Fruit fly (Drosophila melanogaster) whole organism, prepupa: ENCODE measurements around the gene arx.

Source experiments
- CG10669 ChIP-seq: fragments of 200-800 bp; sonication (Bioruptor generic); optimal IDR thresholded peaks from 3 replicates; lab custom pipeline; 2018; ENCODE audit warnings: missing biosample characterization, mild to moderate bottlenecking, missing genetic modification characterization, moderate library complexity
- CG11294 ChIP-seq: fragments of 200-800 bp; sonication (Bioruptor generic); IDR thresholded peaks from 2 replicates; pipeline ENCODE4 v1.3.6; 2022; ENCODE audit warnings: missing biosample characterization, missing genetic modification characterization
- CG11762 ChIP-seq: fragments of 200-800 bp; sonication (Bioruptor generic); optimal IDR thresholded peaks from 3 replicates; lab custom pipeline; 2016; ENCODE audit warnings: missing biosample characterization, missing genetic modification characterization; ENCODE audit not compliant: insufficient read depth
- CG11902 ChIP-seq: fragments of 200-800 bp; sonication (Bioruptor generic); optimal IDR thresholded peaks from 3 replicates; lab custom pipeline; 2016; ENCODE audit warnings: missing biosample characterization, missing genetic modification characterization
- CG15336 ChIP-seq: fragments of 200-800 bp; sonication (Bioruptor generic); IDR thresholded peaks from 2 replicates; pipeline ENCODE4 v1.3.6; 2022; ENCODE audit warnings: missing biosample characterization, missing genetic modification characterization
- CG1621 ChIP-seq: fragments of 200-800 bp; sonication (Bioruptor generic); optimal IDR thresholded peaks from 3 replicates; lab custom pipeline; 2018; ENCODE audit warnings: missing biosample characterization, mild to moderate bottlenecking, missing genetic modification characterization
- CG31627 ChIP-seq: fragments of 200-800 bp; sonication (Bioruptor generic); optimal IDR thresholded peaks from 3 replicates; lab custom pipeline; 2016; ENCODE audit warnings: missing biosample characterization, missing genetic modification characterization
- CG34406 ChIP-seq: fragments of 200-800 bp; sonication (Bioruptor generic); optimal IDR thresholded peaks from 3 replicates; lab custom pipeline; 2016; ENCODE audit warnings: missing biosample characterization, missing genetic modification characterization
- CG3919 ChIP-seq: fragments of 200-800 bp; sonication (Bioruptor generic); optimal IDR thresholded peaks from 3 replicates; lab custom pipeline; 2016; ENCODE audit warnings: missing biosample characterization, missing genetic modification characterization
- CG6163 ChIP-seq: fragments of 200-800 bp; sonication (Bioruptor generic); IDR thresholded peaks from 3 replicates; pipeline ENCODE4 v1.3.6; 2022; ENCODE audit warnings: missing biosample characterization, missing genetic modification characterization
- CG6276 ChIP-seq: fragments of 200-800 bp; sonication (Bioruptor generic); optimal IDR thresholded peaks from 2 replicates; lab custom pipeline; 2017; ENCODE audit warnings: missing biosample characterization, mild to moderate bottlenecking, missing genetic modification characterization
- CG6808 ChIP-seq: fragments of 200-800 bp; sonication (Bioruptor generic); optimal IDR thresholded peaks from 3 replicates; lab custom pipeline; 2017; ENCODE audit warnings: missing biosample characterization, missing genetic modification characterization, mild to moderate bottlenecking, moderate library complexity, missing genetic modification reagents
- CG6854 ChIP-seq: fragments of 200-800 bp; sonication (Bioruptor generic); optimal IDR thresholded peaks from 2 replicates; lab custom pipeline; 2017; ENCODE audit warnings: missing biosample characterization, mild to moderate bottlenecking, missing genetic modification characterization
- CG7368 ChIP-seq: fragments of 200-800 bp; sonication (Bioruptor generic); optimal IDR thresholded peaks from 3 replicates; lab custom pipeline; 2016; ENCODE audit warnings: missing biosample characterization, missing genetic modification characterization
- CG8119 ChIP-seq: fragments of 200-800 bp; sonication (Bioruptor generic); IDR thresholded peaks from 3 replicates; pipeline ENCODE4 v1.3.6; 2022; ENCODE audit warnings: missing biosample characterization, missing genetic modification characterization
- CG8319 ChIP-seq: fragments of 200-800 bp; sonication (Bioruptor generic); optimal IDR thresholded peaks from 3 replicates; lab custom pipeline; 2016; ENCODE audit warnings: missing biosample characterization, missing genetic modification characterization
- CG8632 ChIP-seq: fragments of 200-800 bp; sonication (Bioruptor generic); optimal IDR thresholded peaks from 3 replicates; lab custom pipeline; 2016; ENCODE audit warnings: missing biosample characterization, missing genetic modification characterization
- CG9139 ChIP-seq: fragments of 200-800 bp; sonication (Bioruptor generic); optimal IDR thresholded peaks from 3 replicates; lab custom pipeline; 2017; ENCODE audit warnings: missing biosample characterization, mild to moderate bottlenecking, missing genetic modification characterization
- Eip75B ChIP-seq: fragments of 200-800 bp; sonication (Bioruptor generic); optimal IDR thresholded peaks from 3 replicates; lab custom pipeline; 2016; ENCODE audit warnings: missing biosample characterization, missing genetic modification characterization
- Eip78C ChIP-seq: fragments of 200-800 bp; sonication (Bioruptor generic); peaks from one replicate; lab custom pipeline; 2016; ENCODE audit warnings: missing biosample characterization, missing genetic modification characterization
- Eip93F ChIP-seq: fragments of 200-800 bp; sonication (Bioruptor generic); optimal IDR thresholded peaks from 2 replicates; lab custom pipeline; 2016; ENCODE audit warnings: missing biosample characterization, mild to moderate bottlenecking, missing genetic modification characterization
- Gug ChIP-seq: fragments of 200-800 bp; sonication (Bioruptor generic); IDR thresholded peaks from 2 replicates; pipeline ENCODE4 v1.3.6; 2022; ENCODE audit warnings: missing biosample characterization, missing genetic modification characterization
- Hr38 ChIP-seq: sonication (Bioruptor generic); optimal IDR thresholded peaks from 2 replicates; lab custom pipeline; 2016; ENCODE audit warnings: missing biosample characterization, missing genetic modification characterization
- Lpt ChIP-seq: fragments of 200-800 bp; sonication (Bioruptor generic); optimal IDR thresholded peaks from 3 replicates; lab custom pipeline; 2016; ENCODE audit warnings: missing biosample characterization, missing genetic modification characterization
- Met ChIP-seq: fragments of 200-800 bp; sonication (Bioruptor generic); optimal IDR thresholded peaks from 3 replicates; lab custom pipeline; 2016; ENCODE audit warnings: missing biosample characterization, missing genetic modification characterization
- OdsH ChIP-seq: fragments of 200-800 bp; sonication (Bioruptor generic); optimal IDR thresholded peaks from 3 replicates; lab custom pipeline; 2016; ENCODE audit warnings: missing biosample characterization, missing genetic modification characterization
- Smox ChIP-seq: fragments of 200-800 bp; sonication (Bioruptor generic); optimal IDR thresholded peaks from 3 replicates; lab custom pipeline; 2016; ENCODE audit warnings: missing biosample characterization, missing genetic modification characterization
- Sox102F ChIP-seq: fragments of 200-800 bp; sonication (Bioruptor generic); optimal IDR thresholded peaks from 2 replicates; lab custom pipeline; 2016; ENCODE audit warnings: missing biosample characterization, mild to moderate bottlenecking, missing genetic modification characterization
- Sox14 ChIP-seq: fragments of 200-800 bp; sonication (Bioruptor generic); optimal IDR thresholded peaks from 3 replicates; lab custom pipeline; 2016; ENCODE audit warnings: missing biosample characterization, missing genetic modification characterization
- Sox15 ChIP-seq: fragments of 200-800 bp; sonication (Bioruptor generic); optimal IDR thresholded peaks from 3 replicates; lab custom pipeline; 2016; ENCODE audit warnings: missing biosample characterization, missing genetic modification characterization
- achi ChIP-seq: fragments of 200-800 bp; sonication (Bioruptor generic); optimal IDR thresholded peaks from 3 replicates; lab custom pipeline; 2016; ENCODE audit warnings: missing biosample characterization, missing genetic modification characterization
- acj6 ChIP-seq: fragments of 200-800 bp; sonication (Bioruptor generic); optimal IDR thresholded peaks from 3 replicates; lab custom pipeline; 2016; ENCODE audit warnings: missing biosample characterization, missing genetic modification characterization
- cyc ChIP-seq: fragments of 200-800 bp; sonication (Bioruptor generic); optimal IDR thresholded peaks from 3 replicates; lab custom pipeline; 2016; ENCODE audit warnings: missing biosample characterization, missing genetic modification characterization
- dac ChIP-seq: fragments of 200-800 bp; sonication (Bioruptor generic); optimal IDR thresholded peaks from 2 replicates; lab custom pipeline; 2017; ENCODE audit warnings: missing biosample characterization, mild to moderate bottlenecking, missing genetic modification characterization
- dsx ChIP-seq: fragments of 200-800 bp; optimal IDR thresholded peaks from 3 replicates; lab custom pipeline; 2019; ENCODE audit warnings: missing biosample characterization, mild to moderate bottlenecking, missing genetic modification characterization, moderate library complexity; ENCODE audit not compliant: poor library complexity, severe bottlenecking
- eg ChIP-seq: fragments of 200-800 bp; sonication (Bioruptor generic); IDR thresholded peaks from 3 replicates; pipeline ENCODE4 v1.3.6; 2022; ENCODE audit warnings: missing biosample characterization, missing genetic modification characterization
- esn ChIP-seq: fragments of 200-800 bp; sonication (Bioruptor generic); optimal IDR thresholded peaks from 2 replicates; lab custom pipeline; 2016; ENCODE audit warnings: missing biosample characterization, mild to moderate bottlenecking, missing genetic modification characterization, moderate library complexity
- fd59A ChIP-seq: fragments of 200-800 bp; sonication (Bioruptor generic); optimal IDR thresholded peaks from 2 replicates; lab custom pipeline; 2017; ENCODE audit warnings: missing biosample characterization, mild to moderate bottlenecking, missing genetic modification characterization, missing genetic modification reagents
- fkh ChIP-seq: fragments of 200-800 bp; sonication (Bioruptor generic); optimal IDR thresholded peaks from 3 replicates; lab custom pipeline; 2017; ENCODE audit warnings: missing biosample characterization, mild to moderate bottlenecking, missing genetic modification characterization, moderate library complexity
- lz ChIP-seq: fragments of 200-800 bp; sonication (Bioruptor generic); optimal IDR thresholded peaks from 3 replicates; lab custom pipeline; 2016; ENCODE audit warnings: missing biosample characterization, missing genetic modification characterization
- net ChIP-seq: fragments of 200-800 bp; sonication (Bioruptor generic); optimal IDR thresholded peaks from 3 replicates; lab custom pipeline; 2016; ENCODE audit warnings: missing biosample characterization, missing genetic modification characterization
- pdm3 ChIP-seq: fragments of 200-800 bp; sonication (Bioruptor generic); optimal IDR thresholded peaks from 3 replicates; lab custom pipeline; 2016; ENCODE audit warnings: missing biosample characterization, missing genetic modification characterization
- salr ChIP-seq, 2 experiments: fragments of 200-800 bp; sonication (Bioruptor generic); optimal IDR thresholded peaks; 3 replicates each; lab custom pipeline; 2016 to 2018; ENCODE audit warnings: missing biosample characterization in 2 of 2, missing genetic modification characterization in 2 of 2, mild to moderate bottlenecking in 1 of 2
- spab ChIP-seq: fragments of 200-800 bp; sonication (Bioruptor generic); optimal IDR thresholded peaks from 2 replicates; lab custom pipeline; 2017; ENCODE audit warnings: missing biosample characterization, mild to moderate bottlenecking, missing genetic modification characterization, missing genetic modification reagents
- ss ChIP-seq, 2 experiments: fragments of 200-800 bp; sonication (Bioruptor generic); optimal IDR thresholded peaks; 2 replicates in 1 of 2; 3 replicates in 1 of 2; lab custom pipeline; 2017 to 2018; ENCODE audit warnings: mild to moderate bottlenecking in 2 of 2, missing biosample characterization in 2 of 2, missing genetic modification characterization in 2 of 2, moderate library complexity in 1 of 2
- topi ChIP-seq: fragments of 200-800 bp; sonication (Bioruptor generic); optimal IDR thresholded peaks from 3 replicates; lab custom pipeline; 2016; ENCODE audit warnings: missing biosample characterization, missing genetic modification characterization
- vri ChIP-seq: fragments of 200-800 bp; sonication (Bioruptor generic); optimal IDR thresholded peaks from 3 replicates; lab custom pipeline; 2016; ENCODE audit warnings: missing biosample characterization, mild to moderate bottlenecking, missing genetic modification characterization

arx gene

dm6 chr3L:18898770-18899278 is 2.5 kb downstream of the arx start, which contains the start of gene RpL26 (continued):
- TF ChIP-seq CG11762 (GFP tag; lab: Kevin White, UChicago) (no peak), dac (GFP tag; lab: Kevin White, UChicago) (no peak), net (no peak), esn (GFP tag; lab: Kevin White, UChicago) (peak; percentile 81), CG8119 (no peak), ss (GFP tag; optimal IDR thresholded peaks at IDR 0.05; lab: Kevin White, UChicago) (no peak), achi (GFP tag; lab: Kevin White, UChicago) (peak; percentile 100), vri (GFP tag; lab: Kevin White, UChicago) (no peak), lz (GFP tag; lab: Kevin White, UChicago) (peak; percentile 83), CG6808 (GFP tag; lab: Kevin White, UChicago) (no peak), CG7368 (GFP tag; lab: Kevin White, UChicago) (no peak), topi (GFP tag; lab: Kevin White, UChicago) (peak; percentile 68), Smox (GFP tag; lab: Kevin White, UChicago) (no peak), Gug (GFP tag; lab: Robert Waterston, UW) (0 out of 2 replicates have a peak, but pooled peaks have one; percentile 14), CG11294 (peak; percentile 41; the same call in 1 of the 2 replicates), dsx (GFP tag; lab: Kevin White, UChicago) (peak; percentile 14), CG31627 (GFP tag; lab: Kevin White, UChicago) (peak; percentile 86), CG9139 (GFP tag; lab: Kevin White, UChicago) (no peak)

- TF ChIP-seq fd59A (GFP tag; lab: Kevin White, UChicago) (no peak), achi (GFP tag; lab: Kevin White, UChicago) (no peak), CG9139 (GFP tag; lab: Kevin White, UChicago) (peak; percentile 28), Met (GFP tag; lab: Kevin White, UChicago) (no peak), CG6808 (GFP tag; lab: Kevin White, UChicago) (no peak), CG8632 (no peak), Eip93F (GFP tag; lab: Kevin White, UChicago) (no peak), CG34406 (no peak), Hr38 (GFP tag; lab: Kevin White, UChicago) (no peak), CG11294 (no peak), Eip75B (GFP tag; lab: Kevin White, UChicago) (peak; percentile 14), CG8119 (peak; percentile 44; the same call in 1 of the 3 replicates), topi (GFP tag; lab: Kevin White, UChicago) (no peak), CG15336 (GFP tag; lab: Robert Waterston, UW) (peak; percentile 49; the same call in 1 of the 2 replicates), salr (GFP tag; optimal IDR thresholded peaks at IDR 0.05; lab: Kevin White, UChicago) (no peak), Lpt (no peak), CG11902 (GFP tag; lab: Kevin White, UChicago) (no peak), acj6 (GFP tag; lab: Kevin White, UChicago) (no peak), fkh (GFP tag; lab: Kevin White, UChicago) (no peak), CG3919 (GFP tag; lab: Kevin White, UChicago) (no peak), lz (GFP tag; lab: Kevin White, UChicago) (no peak), eg (GFP tag; lab: Robert Waterston, UW) (peak; percentile 59; the same call in 1 of the 3 replicates), Sox15 (GFP tag; lab: Kevin White, UChicago) (no peak), net (peak; percentile 22), CG6276 (GFP tag; lab: Kevin White, UChicago) (no peak), CG8319 (GFP tag; lab: Kevin White, UChicago) (no peak), OdsH (GFP tag; lab: Kevin White, UChicago) (no peak), Eip78C (GFP tag; lab: Kevin White, UChicago) (peak; percentile 78), pdm3 (no peak), Smox (GFP tag; lab: Kevin White, UChicago) (no peak), Sox14 (GFP tag; lab: Kevin White, UChicago) (no peak), Sox102F (GFP tag; lab: Kevin White, UChicago) (no peak), CG7368 (GFP tag; lab: Kevin White, UChicago) (no peak), CG1621 (no peak), CG6163 (GFP tag; lab: Robert Waterston, UW) (peak; percentile 57; the same call in 1 of the 3 replicates), spab (GFP tag; lab: Kevin White, UChicago) (no peak), CG11762 (GFP tag; lab: Kevin White, UChicago) (no peak), cyc (no peak), Gug (GFP tag; lab: Robert Waterston, UW) (no peak), CG6854 (GFP tag; lab: Kevin White, UChicago) (peak; percentile 75), CG10669 (GFP tag; lab: Kevin White, UChicago) (no peak)
These were observed 3.3 kb downstream of the arx start, which contains the start of gene CG3902 for dm6 chr3L:18898086-18898470. Gene CG3902 (minus strand): TSS chr3L:18898293.
